Worm (Caenorhabditis elegans): ENCODE data around the gene Y57A10C.1.

DNA sequence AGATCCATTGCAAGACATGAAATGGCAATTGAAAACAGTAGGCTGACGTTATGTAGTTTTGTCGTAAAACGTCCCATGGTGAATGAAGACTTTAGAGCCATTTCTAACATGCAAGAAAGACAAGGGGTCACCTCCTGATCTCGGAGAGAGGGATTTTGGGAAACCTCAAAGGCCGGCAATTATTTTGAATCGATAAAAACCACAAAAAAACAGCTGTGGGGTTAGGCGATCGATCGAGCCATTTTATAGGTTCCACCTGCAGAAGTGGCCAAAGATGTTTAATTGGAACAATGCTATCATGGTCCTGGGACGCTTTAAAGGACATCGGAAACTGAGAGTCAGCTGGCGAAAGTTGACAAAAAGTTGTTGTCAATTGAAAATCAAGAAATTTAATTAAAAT lies 2.5 kb upstream of the Y57A10C.1 start, which contains the start of gene Y57A10C.11:
- no peak for TF ChIP-seq T22C8.4 (GFP tag; IDR thresholded peaks at IDR 0.05)
- no peak for TF ChIP-seq flt-1 (GFP tag; IDR thresholded peaks at IDR 0.05)
- no peak for TF ChIP-seq ztf-29 (GFP tag; IDR thresholded peaks at IDR 0.05)
- no peak for TF ChIP-seq ztf-23 (GFP tag; IDR thresholded peaks at IDR 0.05)
- TF ChIP-seq cog-1 (tag; optimal IDR thresholded peaks at IDR 0.05) = no peak
- TF ChIP-seq tab-1 (GFP tag; IDR thresholded peaks at IDR 0.05) = no peak
- TF ChIP-seq ref-1 (GFP tag; conservative IDR thresholded peaks at IDR 0.05) = no peak
- no peak for TF ChIP-seq med-1 (GFP tag; optimal IDR thresholded peaks at IDR 0.05; ENCODE audit: insufficient read depth)

Data from whole organism, midembryonic.